Worm (Caenorhabditis elegans) whole organism, young adult: Measurements from ENCODE around the gene gtf-2F2.

Experiments
- C06A6.2 ChIP-seq: fragments of 200-800 bp; sonication (Bioruptor generic); conservative IDR thresholded peaks from 2 replicates; pipeline ENCODE4 v1.3.6; 2022; ENCODE audit warnings: missing genetic modification characterization, missing compliant biosample characterization
- F33H1.4 ChIP-seq: fragments of 200-800 bp; sonication (Bioruptor generic); IDR thresholded peaks from 2 replicates; pipeline ENCODE4 v1.3.6; 2022; ENCODE audit warnings: missing genetic modification reagents, missing genetic modification characterization, missing compliant biosample characterization
- T26A5.8 ChIP-seq: sonication (generic microtip); optimal IDR thresholded peaks from 2 replicates; lab custom pipeline; 2016; ENCODE audit warnings: missing genetic modification characterization, missing compliant biosample characterization
- lin-54 ChIP-seq: fragments of 200-800 bp; sonication (Bioruptor generic); optimal IDR thresholded peaks from 2 replicates; lab custom pipeline; 2018; ENCODE audit warnings: mild to moderate bottlenecking, missing genetic modification characterization, missing compliant biosample characterization
- mes-4 ChIP-seq: sonication (generic microtip); optimal IDR thresholded peaks from 2 replicates; lab custom pipeline; 2016; ENCODE audit warnings: missing genotype, missing genetic modification characterization, missing compliant biosample characterization
- zfh-2 ChIP-seq: fragments of 200-800 bp; sonication (Bioruptor generic); conservative IDR thresholded peaks from 2 replicates; pipeline ENCODE4 v1.3.6; 2022; ENCODE audit warnings: missing genetic modification reagents, missing genetic modification characterization, missing compliant biosample characterization

DNA sequence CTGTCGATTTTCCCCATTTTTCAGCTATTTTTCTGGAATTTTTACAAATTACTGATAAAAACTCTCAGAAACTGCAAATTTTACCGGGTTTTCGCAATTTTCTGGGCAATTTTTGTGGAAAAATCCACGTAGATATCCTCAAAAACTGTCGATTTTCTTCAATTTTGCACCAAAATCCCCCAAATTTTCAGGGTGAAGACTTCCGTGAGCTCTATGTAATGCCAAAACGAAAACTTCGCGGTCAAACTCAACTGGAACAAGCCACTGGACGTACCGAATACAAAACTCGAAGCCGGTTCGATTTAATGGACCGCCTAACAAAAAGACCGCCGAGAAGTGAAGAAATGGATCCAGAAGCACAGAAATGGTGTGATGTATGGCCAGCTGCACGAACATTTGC lies 12.0 kb upstream of the gtf-2F2 start:
- TF ChIP-seq F33H1.4 = no peak
- TF ChIP-seq C06A6.2 (GFP tag; lab: Robert Waterston, UW) = no peak
- TF ChIP-seq mes-4 = no peak
- TF ChIP-seq lin-54 = no peak
- TF ChIP-seq zfh-2 (GFP tag; lab: Robert Waterston, UW) = no peak
- TF ChIP-seq T26A5.8 (tag; lab: Kevin White, UChicago) = no peak
